Fruit fly (Drosophila melanogaster) whole organism, embryonic: ENCODE measurements around the gene CG9691.

ENCODE experiments used
- CG2199 ChIP-seq: fragments of 200-800 bp; sonication (Bioruptor generic); IDR thresholded peaks from 3 replicates; pipeline ENCODE4 v1.3.6; 2022; ENCODE audit warnings: missing biosample characterization, missing genetic modification characterization
- CG3995 ChIP-seq: fragments of 200-800 bp; sonication (Bioruptor generic); optimal IDR thresholded peaks from 3 replicates; lab custom pipeline; 2016; ENCODE audit warnings: missing biosample characterization, missing genetic modification characterization
- CG4854 ChIP-seq: fragments of 200-800 bp; sonication (Bioruptor generic); optimal IDR thresholded peaks from 2 replicates; lab custom pipeline; 2016; ENCODE audit warnings: missing biosample characterization, missing genetic modification characterization, inconsistent platforms
- Eip74EF ChIP-seq, 2 experiments: fragments of 200-800 bp in 1 of 2; fragments of >200 bp in 1 of 2; sonication (Bioruptor generic) in 1 of 2; optimal IDR thresholded peaks; 2 replicates each; lab custom pipeline; 2017 to 2019; ENCODE audit warnings: missing biosample characterization in 2 of 2, missing genetic modification characterization in 2 of 2, mild to moderate bottlenecking in 1 of 2, moderate library complexity in 1 of 2
- YL-1 ChIP-seq: fragments of 200-800 bp; sonication (Bioruptor generic); optimal IDR thresholded peaks from 3 replicates; lab custom pipeline; 2017; ENCODE audit warnings: missing biosample characterization, mild to moderate bottlenecking, missing genetic modification characterization

- no peak for TF ChIP-seq YL-1 (GFP tag; lab: Kevin White, UChicago)
- no peak for TF ChIP-seq CG4854 (GFP tag; lab: Kevin White, UChicago)
- no peak for TF ChIP-seq Eip74EF (GFP tag; optimal IDR thresholded peaks at IDR 0.05; lab: Kevin White, UChicago)
- TF ChIP-seq CG2199 = no peak
- TF ChIP-seq CG3995 = no peak
Observed at dm6 chrX:9873917-9874316, 10.3 kb upstream of the CG9691 start, which contains the start of gene CG32695.
